Worm (Caenorhabditis elegans) whole organism, young adult: ENCODE data around the gene srxa-6.

Experiments used
- B0019.2 ChIP-seq: fragments of 200-800 bp; sonication (Bioruptor generic); conservative IDR thresholded peaks from 2 replicates; pipeline ENCODE4 v1.3.6; 2022; ENCODE audit warnings: missing genetic modification reagents, missing genetic modification characterization, missing compliant biosample characterization
- B0336.3 ChIP-seq: fragments of 200-800 bp; sonication (Bioruptor generic); IDR thresholded peaks from 2 replicates; pipeline ENCODE4 v1.3.6; 2022; ENCODE audit warnings: missing genetic modification characterization, missing compliant biosample characterization
- F37B4.10 ChIP-seq: fragments of 200-800 bp; sonication (Bioruptor generic); IDR thresholded peaks from 2 replicates; pipeline ENCODE4 v1.3.6; 2022; ENCODE audit warnings: missing genetic modification characterization, missing compliant biosample characterization
- F52B5.7 ChIP-seq: sonication (generic microtip); optimal IDR thresholded peaks from 2 replicates; lab custom pipeline; 2016; ENCODE audit warnings: mild to moderate bottlenecking, missing genetic modification characterization, missing compliant biosample characterization
- K11D2.4 ChIP-seq: fragments of 200-800 bp; sonication (Bioruptor generic); IDR thresholded peaks from 2 replicates; pipeline ENCODE4 v1.3.6; 2022; ENCODE audit warnings: missing genetic modification reagents, missing genetic modification characterization, missing compliant biosample characterization
- K12H6.12 ChIP-seq: fragments of 200-800 bp; sonication (Bioruptor generic); optimal IDR thresholded peaks from 2 replicates; lab custom pipeline; 2018; ENCODE audit warnings: mild to moderate bottlenecking, missing genetic modification characterization, missing compliant biosample characterization
- T07F8.4 ChIP-seq: sonication (generic microtip); optimal IDR thresholded peaks from 2 replicates; lab custom pipeline; 2016; ENCODE audit warnings: mild to moderate bottlenecking, missing genetic modification characterization, moderate library complexity, missing compliant biosample characterization
- Y53F4B.3 ChIP-seq: fragments of 200-800 bp; sonication (Bioruptor generic); IDR thresholded peaks from 2 replicates; pipeline ENCODE4 v1.3.6; 2022; ENCODE audit warnings: missing genetic modification reagents, missing genetic modification characterization, missing compliant biosample characterization
- Y53G8AR.9 ChIP-seq: fragments of 200-800 bp; sonication (Bioruptor generic); conservative IDR thresholded peaks from 2 replicates; pipeline ENCODE4 v1.3.6; 2022; ENCODE audit warnings: missing genetic modification reagents, missing genetic modification characterization, missing compliant biosample characterization
- Y67H2A.10 ChIP-seq: fragments of 200-800 bp; sonication (Bioruptor generic); conservative IDR thresholded peaks from 2 replicates; pipeline ENCODE4 v1.3.6; 2022; ENCODE audit warnings: missing genetic modification reagents, missing genetic modification characterization, missing compliant biosample characterization
- ama-1 ChIP-seq, 3 experiments: fragments of 150-350 bp in 1 of 3; sonication (generic microtip) in 2 of 3; optimal IDR thresholded peaks; 2 replicates each; lab custom pipeline; 2014 to 2018; ENCODE audit warnings: missing biosample characterization in 2 of 3, missing genetic modification characterization in 2 of 3, missing genetic modification reagents in 2 of 3
- aptf-2 ChIP-seq: fragments of 200-800 bp; sonication (Bioruptor generic); conservative IDR thresholded peaks from 2 replicates; pipeline ENCODE4 v1.3.6; 2022; ENCODE audit warnings: missing genetic modification reagents, missing genetic modification characterization, missing compliant biosample characterization
- aptf-3 ChIP-seq: fragments of 200-800 bp; sonication (Bioruptor generic); IDR thresholded peaks from 2 replicates; pipeline ENCODE4 v1.3.6; 2022; ENCODE audit warnings: missing genetic modification characterization, missing compliant biosample characterization
- atf-7 ChIP-seq: sonication (generic microtip); optimal IDR thresholded peaks from 2 replicates; lab custom pipeline; 2017; ENCODE audit warnings: mild to moderate bottlenecking, missing genetic modification characterization, missing compliant biosample characterization
- bed-1 ChIP-seq: fragments of 200-800 bp; sonication (Bioruptor generic); IDR thresholded peaks from 2 replicates; pipeline ENCODE4 v1.3.6; 2022; ENCODE audit warnings: missing genetic modification reagents, missing genetic modification characterization, missing compliant biosample characterization
- bed-2 ChIP-seq: fragments of 200-800 bp; sonication (Bioruptor generic); IDR thresholded peaks from 2 replicates; pipeline ENCODE4 v1.3.6; 2022; ENCODE audit warnings: missing genetic modification reagents, missing genetic modification characterization, missing compliant biosample characterization
- cebp-1 ChIP-seq, 2 experiments: fragments of 200-800 bp in 1 of 2; sonication (Bioruptor generic) in 1 of 2; sonication (generic microtip) in 1 of 2; IDR thresholded peaks in 1 of 2; optimal IDR thresholded peaks in 1 of 2; 2 replicates each; pipeline versions ENCODE4 v1.3.6 to Lab custom; 2017 to 2022; ENCODE audit warnings: missing compliant biosample characterization in 2 of 2, missing genetic modification characterization in 2 of 2, mild to moderate bottlenecking in 1 of 2, missing genetic modification reagents in 1 of 2, moderate library complexity in 1 of 2
- ceh-27 ChIP-seq: fragments of 200-800 bp; sonication (Bioruptor generic); optimal IDR thresholded peaks from 2 replicates; lab custom pipeline; 2018; ENCODE audit warnings: mild to moderate bottlenecking, missing genetic modification characterization, moderate library complexity, missing compliant biosample characterization
- dox-1 ChIP-seq: fragments of 200-800 bp; sonication (Bioruptor generic); IDR thresholded peaks from 2 replicates; pipeline ENCODE4 v1.3.6; 2022; ENCODE audit warnings: missing genetic modification reagents, missing genetic modification characterization, missing compliant biosample characterization
- egl-18 ChIP-seq: fragments of 200-800 bp; sonication (Bioruptor generic); IDR thresholded peaks from 2 replicates; pipeline ENCODE4 v1.3.6; 2022; ENCODE audit warnings: missing genetic modification reagents, missing genetic modification characterization, missing compliant biosample characterization
- hlh-26 ChIP-seq: fragments of 200-800 bp; sonication (Bioruptor generic); conservative IDR thresholded peaks from 2 replicates; pipeline ENCODE4 v1.3.6; 2022; ENCODE audit warnings: missing genetic modification reagents, missing genetic modification characterization, missing compliant biosample characterization
- let-526 ChIP-seq: fragments of 200-800 bp; sonication (Bioruptor generic); IDR thresholded peaks from 2 replicates; pipeline ENCODE4 v1.3.6; 2022; ENCODE audit warnings: missing genetic modification reagents, missing genetic modification characterization, missing compliant biosample characterization
- lin-35 ChIP-seq, 3 experiments: fragments of 150-350 bp in 2 of 3; sonication (generic microtip) in 1 of 3; optimal IDR thresholded peaks; 2 replicates each; lab custom pipeline; 2014 to 2018; ENCODE audit warnings: missing biosample characterization in 3 of 3, missing genetic modification characterization in 3 of 3, missing genetic modification reagents in 3 of 3
- lin-54 ChIP-seq: fragments of 200-800 bp; sonication (Bioruptor generic); optimal IDR thresholded peaks from 2 replicates; lab custom pipeline; 2018; ENCODE audit warnings: mild to moderate bottlenecking, missing genetic modification characterization, missing compliant biosample characterization
- lsl-1 ChIP-seq: fragments of 200-800 bp; sonication (Bioruptor generic); optimal IDR thresholded peaks from 2 replicates; lab custom pipeline; 2018; ENCODE audit warnings: mild to moderate bottlenecking, missing genetic modification characterization, moderate library complexity, missing compliant biosample characterization
- mcd-1 ChIP-seq: fragments of 200-800 bp; sonication (Bioruptor generic); IDR thresholded peaks from 2 replicates; pipeline ENCODE4 v1.3.6; 2022; ENCODE audit warnings: missing genetic modification reagents, missing genetic modification characterization, missing compliant biosample characterization
- nfyb-1 ChIP-seq: fragments of 200-800 bp; sonication (Bioruptor generic); IDR thresholded peaks from 2 replicates; pipeline ENCODE4 v1.3.6; 2022; ENCODE audit warnings: missing genetic modification reagents, missing genetic modification characterization, missing compliant biosample characterization
- nhr-27 ChIP-seq: fragments of 200-800 bp; sonication (Bioruptor generic); optimal IDR thresholded peaks from 2 replicates; lab custom pipeline; 2018; ENCODE audit warnings: mild to moderate bottlenecking, missing genetic modification characterization, moderate library complexity, missing compliant biosample characterization
- nhr-90 ChIP-seq: sonication (generic microtip); optimal IDR thresholded peaks from 2 replicates; lab custom pipeline; 2016; ENCODE audit warnings: missing genotype, mild to moderate bottlenecking, missing genetic modification characterization, missing compliant biosample characterization
- repo-1 ChIP-seq: sonication (generic microtip); optimal IDR thresholded peaks from 2 replicates; lab custom pipeline; 2017; ENCODE audit warnings: mild to moderate bottlenecking, missing genetic modification characterization, missing compliant biosample characterization
- snpc-3.4 ChIP-seq: sonication (generic microtip); optimal IDR thresholded peaks from 2 replicates; lab custom pipeline; 2017; ENCODE audit warnings: missing genetic modification characterization, mild to moderate bottlenecking, missing compliant biosample characterization, antibody characterized with exemption, moderate library complexity, missing genotype, missing genetic modification reagents
- tlf-1 ChIP-seq: fragments of 200-800 bp; sonication (Bioruptor generic); optimal IDR thresholded peaks from 2 replicates; lab custom pipeline; 2018; ENCODE audit warnings: mild to moderate bottlenecking, missing genetic modification characterization, missing compliant biosample characterization
- unc-62 ChIP-seq: fragments of 150-350 bp; optimal IDR thresholded peaks from 2 replicates; lab custom pipeline; 2014; ENCODE audit warnings: missing biosample characterization, missing genetic modification reagents, missing genetic modification characterization
- xnd-1 ChIP-seq: sonication (generic microtip); optimal IDR thresholded peaks from 2 replicates; lab custom pipeline; 2016; ENCODE audit warnings: missing genotype, missing genetic modification reagents, missing genetic modification characterization, missing compliant biosample characterization
- ztf-22 ChIP-seq: fragments of 200-800 bp; sonication (Bioruptor generic); optimal IDR thresholded peaks from 2 replicates; lab custom pipeline; 2018; ENCODE audit warnings: mild to moderate bottlenecking, missing genetic modification characterization, moderate library complexity, missing compliant biosample characterization

Gene srxa-6

DNA sequence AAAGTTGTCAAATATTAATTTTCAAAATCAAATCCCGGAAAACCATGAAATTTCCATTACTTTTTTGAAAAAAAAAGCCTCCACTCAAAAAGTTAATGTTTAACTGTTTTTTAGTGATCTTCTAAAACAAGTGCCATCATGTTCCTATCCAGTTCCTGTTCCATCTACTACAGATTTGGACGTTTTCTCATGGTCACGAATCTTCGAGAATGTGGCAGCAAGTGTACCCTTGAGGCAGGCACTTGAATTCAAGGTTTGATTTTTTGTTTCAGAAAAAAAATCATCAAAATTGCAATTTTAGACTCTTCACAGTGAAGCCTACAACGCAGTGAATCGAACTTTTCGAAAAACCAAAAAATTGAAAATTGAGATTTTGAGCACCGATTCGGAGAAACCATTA lies 20.3 kb upstream of the srxa-6 start:
- no peak for TF ChIP-seq K12H6.12 (tag; lab: Kevin White, UChicago)
- TF ChIP-seq bed-2 (GFP tag; lab: Robert Waterston, UW), result no peak
- no peak for TF ChIP-seq xnd-1 (tag; lab: Kevin White, UChicago)
- peak; percentile 2 for TF ChIP-seq ceh-27 (GFP tag; lab: Kevin White, UChicago)
- no peak for TF ChIP-seq nhr-27
- peak; percentile 17 for TF ChIP-seq ama-1 (optimal IDR thresholded peaks at IDR 0.05; lab: Kevin White, UChicago)
- no peak for TF ChIP-seq ama-1 (GFP tag; optimal IDR thresholded peaks at IDR 0.05; lab: Kevin White, UChicago)
- TF ChIP-seq snpc-3.4, result no peak
- no peak for TF ChIP-seq mcd-1
- no peak for TF ChIP-seq aptf-2 (GFP tag; lab: Robert Waterston, UW)

DNA sequence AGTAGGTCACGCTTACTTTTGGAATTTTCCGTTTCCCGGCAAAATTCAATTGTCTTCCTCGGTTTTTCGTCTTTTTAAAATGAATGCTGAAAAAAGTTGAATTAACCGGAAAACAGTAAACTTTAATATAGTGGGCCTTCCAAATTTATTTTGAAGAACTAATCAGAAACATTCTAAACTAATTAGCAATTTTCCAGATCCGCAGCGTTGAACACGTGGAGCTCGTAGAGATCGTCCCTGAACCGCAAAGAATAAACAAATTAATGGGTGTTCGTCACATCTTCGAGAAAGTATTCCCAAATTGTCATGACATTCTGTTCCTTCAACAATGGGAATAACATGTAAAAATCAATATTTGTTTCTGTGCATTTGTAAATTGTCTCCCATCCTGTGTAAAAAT lies 18.5 kb upstream of the srxa-6 start:
- TF ChIP-seq aptf-3 (GFP tag; lab: Robert Waterston, UW) (no peak), Y53G8AR.9 (peak; percentile 76)

DNA sequence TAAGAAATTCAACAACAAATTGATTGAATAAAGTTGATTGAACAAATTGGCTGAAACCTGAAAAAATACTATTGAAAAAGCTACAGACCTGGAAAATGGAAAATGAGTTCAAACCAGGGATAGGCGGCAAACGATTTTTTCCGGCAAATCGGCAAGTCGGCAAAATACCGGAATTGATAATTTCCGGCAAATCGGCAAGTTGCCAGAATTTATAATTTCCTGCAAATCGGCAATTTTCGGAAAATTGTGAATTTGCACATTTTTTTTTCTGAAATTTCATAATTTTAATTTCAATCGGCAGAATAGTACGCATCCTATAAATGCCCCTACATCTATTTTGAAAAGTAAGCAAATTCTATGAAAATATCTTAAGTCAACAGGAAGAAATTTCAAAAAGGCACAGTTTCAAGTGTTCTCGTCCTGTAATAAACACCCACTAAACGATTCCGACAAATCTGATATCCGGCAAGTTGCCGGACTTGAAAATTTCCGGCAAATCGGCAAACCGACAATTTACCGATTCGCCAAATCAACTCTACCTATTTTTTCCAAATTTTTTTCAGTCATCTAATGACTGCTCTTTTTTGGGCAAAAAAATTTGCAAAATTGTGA lies 17.8 kb upstream of the srxa-6 start:
- peak in 1 of 3 experiments; percentile 38 for TF ChIP-seq lin-35 (GFP tag; optimal IDR thresholded peaks at IDR 0.05; lab: Kevin White, UChicago)
- TF ChIP-seq mcd-1, result 0 out of 2 replicates have a peak, but pooled peaks have one; percentile 14
- peak; percentile 74 for TF ChIP-seq cebp-1 (GFP tag; IDR thresholded peaks at IDR 0.05; lab: Robert Waterston, UW)
- TF ChIP-seq cebp-1 (tag; optimal IDR thresholded peaks at IDR 0.05; lab: Kevin White, UChicago), result peak; percentile 84
- TF ChIP-seq tlf-1 (GFP tag; lab: Kevin White, UChicago), result peak; percentile 15
- TF ChIP-seq lin-54 (GFP tag; lab: Kevin White, UChicago), result no peak
- TF ChIP-seq ama-1 (optimal IDR thresholded peaks at IDR 0.05; lab: Kevin White, UChicago), result peak; percentile 50
- TF ChIP-seq ama-1 (GFP tag; optimal IDR thresholded peaks at IDR 0.05; lab: Kevin White, UChicago), result no peak
- TF ChIP-seq K11D2.4 (GFP tag; lab: Robert Waterston, UW), result 0 out of 2 replicates have a peak, but pooled peaks have one; percentile 35
- TF ChIP-seq nhr-90, result no peak
- no peak for TF ChIP-seq T07F8.4 (tag; lab: Kevin White, UChicago)
- TF ChIP-seq hlh-26 (GFP tag; lab: Robert Waterston, UW), result no peak
- 0 out of 2 replicates have a peak, but pooled peaks have one; percentile 5 for TF ChIP-seq F37B4.10
- TF ChIP-seq ztf-22 (GFP tag; lab: Kevin White, UChicago), result peak; percentile 7
- 0 out of 2 replicates have a peak, but pooled peaks have one; percentile 22 for TF ChIP-seq B0336.3 (GFP tag; lab: Robert Waterston, UW)
- 0 out of 2 replicates have a peak, but pooled peaks have one; percentile 66 for TF ChIP-seq nfyb-1 (GFP tag; lab: Robert Waterston, UW)
- TF ChIP-seq repo-1, result peak; percentile 76
- TF ChIP-seq F52B5.7 (tag; lab: Kevin White, UChicago), result peak; percentile 20

DNA sequence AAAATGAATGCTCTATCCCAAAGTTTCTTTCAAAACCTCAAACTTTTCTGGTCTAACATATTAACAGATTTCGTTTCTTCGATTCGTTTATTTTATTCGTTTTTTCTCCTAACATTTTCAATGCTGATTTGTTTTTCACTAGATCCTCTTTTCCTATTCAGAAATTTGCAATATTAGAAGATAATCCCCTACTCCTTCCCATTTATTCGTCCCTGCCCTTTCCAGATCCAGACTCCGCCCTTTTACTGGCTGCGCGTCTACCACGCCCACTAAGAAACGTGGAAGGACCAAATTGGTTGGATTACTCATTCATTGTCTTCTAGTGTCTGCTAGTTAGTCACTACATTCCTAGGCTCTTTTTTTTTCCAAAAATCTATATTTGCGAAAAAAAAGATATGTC lies 12.8 kb upstream of the srxa-6 start, which contains the start of gene Y44A6C.2:
TSS of gene Y44A6C.2 (plus strand) at position 301 of the 400 bp plus-strand sequence.
- no peak for TF ChIP-seq lsl-1 (GFP tag; lab: Kevin White, UChicago)
- no peak for TF ChIP-seq atf-7 (tag; lab: Kevin White, UChicago)

DNA sequence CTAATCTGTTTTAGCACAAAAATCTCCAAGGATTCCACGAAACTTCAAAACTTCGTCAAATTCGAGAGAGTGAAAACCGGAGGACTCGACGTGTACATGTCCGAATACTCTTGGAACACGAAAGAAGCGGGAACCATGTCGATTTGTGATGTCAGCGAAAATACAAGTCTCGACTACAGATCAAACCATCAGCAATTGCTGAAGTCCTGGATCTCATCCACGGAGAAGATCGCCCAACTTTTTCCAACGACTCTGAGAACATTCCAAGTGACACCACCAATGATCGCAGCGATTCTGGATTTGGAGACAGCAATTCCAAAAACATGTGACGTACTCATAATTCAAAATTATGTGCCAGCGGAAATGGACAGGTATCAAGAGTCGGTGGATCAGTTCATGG lies 12.3 kb upstream of the srxa-6 start:
- TF ChIP-seq snpc-3.4, result no peak
- TF ChIP-seq Y67H2A.10 (GFP tag; lab: Robert Waterston, UW), result no peak
- TF ChIP-seq let-526 (GFP tag; lab: Robert Waterston, UW), result no peak
- TF ChIP-seq Y53F4B.3 (GFP tag; lab: Robert Waterston, UW), result no peak
- TF ChIP-seq lin-54 (GFP tag; lab: Kevin White, UChicago), result no peak
- no peak for TF ChIP-seq B0019.2 (GFP tag; lab: Robert Waterston, UW)
- TF ChIP-seq aptf-2 (GFP tag; lab: Robert Waterston, UW), result no peak
- no peak for TF ChIP-seq tlf-1 (GFP tag; lab: Kevin White, UChicago)
- TF ChIP-seq unc-62 (GFP tag; lab: Kevin White, UChicago), result no peak
- no peak for TF ChIP-seq egl-18 (GFP tag; lab: Robert Waterston, UW)
- TF ChIP-seq dox-1 (GFP tag; lab: Robert Waterston, UW), result no peak
- TF ChIP-seq lin-35 (GFP tag; optimal IDR thresholded peaks at IDR 0.05; lab: Kevin White, UChicago), result no peak
- no peak for TF ChIP-seq bed-1 (GFP tag; lab: Robert Waterston, UW)
